Fruit fly (Drosophila melanogaster) whole organism, embryonic: ENCODE measurements around the gene MtnC.

ENCODE experiments used
- Bdp1 ChIP-seq: fragments of 200-800 bp; sonication (Bioruptor generic); optimal IDR thresholded peaks from 3 replicates; lab custom pipeline; 2016; ENCODE audit warnings: missing biosample characterization, missing genetic modification characterization
- Bgb ChIP-seq: fragments of 200-800 bp; sonication (Bioruptor generic); IDR thresholded peaks from 2 replicates; pipeline ENCODE4 v1.3.6; 2022; ENCODE audit warnings: missing biosample characterization, missing genetic modification characterization; ENCODE audit not compliant: partially characterized antibody
- CG10543 ChIP-seq: fragments of 200-800 bp; sonication (Bioruptor generic); optimal IDR thresholded peaks from 3 replicates; lab custom pipeline; 2017; ENCODE audit warnings: missing biosample characterization, mild to moderate bottlenecking, missing genetic modification characterization, moderate library complexity
- CG14965 ChIP-seq: fragments of 200-800 bp; sonication (Bioruptor generic); optimal IDR thresholded peaks from 2 replicates; lab custom pipeline; 2016; ENCODE audit warnings: missing biosample characterization, missing genetic modification characterization, borderline replicate concordance
- CG17186 ChIP-seq: fragments of 200-800 bp; sonication (Bioruptor generic); optimal IDR thresholded peaks from 3 replicates; lab custom pipeline; 2017; ENCODE audit warnings: missing biosample characterization, missing genetic modification reagents, missing genetic modification characterization
- CG1792 ChIP-seq: fragments of 200-800 bp; sonication (Bioruptor generic); optimal IDR thresholded peaks from 2 replicates; lab custom pipeline; 2016; ENCODE audit warnings: missing biosample characterization, missing genetic modification characterization
- CG18262 ChIP-seq: fragments of 200-800 bp; optimal IDR thresholded peaks from 3 replicates; lab custom pipeline; 2019; ENCODE audit warnings: missing biosample characterization, mild to moderate bottlenecking, missing genetic modification characterization, moderate library complexity
- CG1832 ChIP-seq: fragments of 200-800 bp; sonication (Bioruptor generic); optimal IDR thresholded peaks from 2 replicates; lab custom pipeline; 2017; ENCODE audit warnings: missing biosample characterization, mild to moderate bottlenecking, missing genetic modification characterization, inconsistent platforms
- CG18599 ChIP-seq: fragments of 200-800 bp; sonication (Bioruptor generic); optimal IDR thresholded peaks from 3 replicates; lab custom pipeline; 2017; ENCODE audit warnings: missing biosample characterization, missing genetic modification characterization, mild to moderate bottlenecking, moderate library complexity, missing genetic modification reagents
- CG2199 ChIP-seq: fragments of 200-800 bp; sonication (Bioruptor generic); IDR thresholded peaks from 3 replicates; pipeline ENCODE4 v1.3.6; 2022; ENCODE audit warnings: missing biosample characterization, missing genetic modification characterization
- CG30020 ChIP-seq: fragments of 200-800 bp; optimal IDR thresholded peaks from 2 replicates; lab custom pipeline; 2019; ENCODE audit warnings: missing biosample characterization, mild to moderate bottlenecking, missing genetic modification characterization, moderate library complexity
- CG30431 ChIP-seq: fragments of 200-800 bp; sonication (Bioruptor generic); optimal IDR thresholded peaks from 2 replicates; lab custom pipeline; 2017; ENCODE audit warnings: missing biosample characterization, missing genetic modification characterization
- CG3065 ChIP-seq: fragments of 200-800 bp; sonication (Bioruptor generic); optimal IDR thresholded peaks from 2 replicates; lab custom pipeline; 2016; ENCODE audit warnings: missing biosample characterization, missing genetic modification characterization
- CG31388 ChIP-seq: fragments of 200-800 bp; sonication (Bioruptor generic); optimal IDR thresholded peaks from 2 replicates; lab custom pipeline; 2016; ENCODE audit warnings: missing biosample characterization, missing genetic modification characterization
- CG34224 ChIP-seq: fragments of 200-800 bp; sonication (Bioruptor generic); IDR thresholded peaks from 3 replicates; pipeline ENCODE4 v1.3.6; 2022; ENCODE audit warnings: missing biosample characterization, missing genetic modification characterization; ENCODE audit not compliant: partially characterized antibody
- CG3838 ChIP-seq: fragments of 200-800 bp; sonication (Bioruptor generic); optimal IDR thresholded peaks from 3 replicates; lab custom pipeline; 2016; ENCODE audit warnings: missing biosample characterization, missing genetic modification characterization
- CG4730 ChIP-seq: fragments of 200-800 bp; sonication (Bioruptor generic); IDR thresholded peaks from 2 replicates; pipeline ENCODE4 v1.3.6; 2022; ENCODE audit warnings: missing biosample characterization, missing genetic modification characterization
- CG4820 ChIP-seq: fragments of 200-800 bp; sonication (Bioruptor generic); optimal IDR thresholded peaks from 3 replicates; lab custom pipeline; 2016; ENCODE audit warnings: missing biosample characterization, missing genetic modification characterization
- CG6854 ChIP-seq: fragments of 200-800 bp; sonication (Bioruptor generic); optimal IDR thresholded peaks from 3 replicates; lab custom pipeline; 2017; ENCODE audit warnings: missing biosample characterization, mild to moderate bottlenecking, missing genetic modification characterization
- CG7786 ChIP-seq: fragments of 200-800 bp; sonication (Bioruptor generic); optimal IDR thresholded peaks from 2 replicates; lab custom pipeline; 2016; ENCODE audit warnings: missing biosample characterization, missing genetic modification characterization
- Drgx ChIP-seq: fragments of 200-800 bp; sonication (Bioruptor generic); IDR thresholded peaks from 2 replicates; pipeline ENCODE4 v1.3.6; 2022; ENCODE audit warnings: missing biosample characterization, missing genetic modification characterization
- Fer1 ChIP-seq: fragments of 200-800 bp; sonication (Bioruptor generic); optimal IDR thresholded peaks from 2 replicates; lab custom pipeline; 2017; ENCODE audit warnings: missing biosample characterization, mild to moderate bottlenecking, missing genetic modification characterization
- GATAe ChIP-seq: fragments of 200-800 bp; sonication (Bioruptor generic); conservative IDR thresholded peaks from 2 replicates; pipeline ENCODE4 v1.3.6; 2022; ENCODE audit warnings: missing biosample characterization, missing genetic modification characterization
- Gug ChIP-seq: fragments of 200-800 bp; sonication (Bioruptor generic); IDR thresholded peaks from 4 replicates; pipeline ENCODE4 v1.3.6; 2022; ENCODE audit warnings: missing biosample characterization, missing genetic modification characterization
- HLH54F ChIP-seq: fragments of 200-800 bp; sonication (Bioruptor generic); optimal IDR thresholded peaks from 3 replicates; lab custom pipeline; 2016; ENCODE audit warnings: missing biosample characterization, missing genetic modification characterization
- NfI ChIP-seq: fragments of 200-800 bp; sonication (Bioruptor generic); optimal IDR thresholded peaks from 3 replicates; lab custom pipeline; 2018; ENCODE audit warnings: missing biosample characterization, mild to moderate bottlenecking, missing genetic modification characterization, moderate library complexity
- Pdp1 ChIP-seq, 2 experiments: fragments of 200-800 bp; sonication (Bioruptor generic); optimal IDR thresholded peaks; 3 replicates each; lab custom pipeline; 2016; ENCODE audit warnings: missing biosample characterization in 2 of 2, missing genetic modification characterization in 2 of 2, mild to moderate bottlenecking in 1 of 2, moderate library complexity in 1 of 2
- TFAM ChIP-seq: fragments of 200-800 bp; sonication (Bioruptor generic); optimal IDR thresholded peaks from 2 replicates; lab custom pipeline; 2017; ENCODE audit warnings: missing biosample characterization, missing genetic modification characterization, inconsistent platforms
- Usf ChIP-seq: fragments of 200-800 bp; sonication (Bioruptor generic); optimal IDR thresholded peaks from 2 replicates; lab custom pipeline; 2017; ENCODE audit warnings: missing genotype, missing biosample characterization, missing genetic modification characterization
- bbx ChIP-seq: fragments of 200-800 bp; sonication (Bioruptor generic); IDR thresholded peaks from 2 replicates; pipeline ENCODE4 v1.3.6; 2022; ENCODE audit warnings: missing biosample characterization, missing genetic modification characterization; ENCODE audit not compliant: partially characterized antibody
- bigmax ChIP-seq: fragments of 200-800 bp; sonication (Bioruptor generic); optimal IDR thresholded peaks from 2 replicates; lab custom pipeline; 2018; ENCODE audit warnings: missing biosample characterization, mild to moderate bottlenecking, missing genetic modification characterization
- cad ChIP-seq: fragments of >200 bp; optimal IDR thresholded peaks from 2 replicates; lab custom pipeline; 2017; ENCODE audit warnings: missing biosample characterization, missing genetic modification characterization
- chif ChIP-seq, 2 experiments: fragments of 200-800 bp; sonication (Bioruptor generic); optimal IDR thresholded peaks; 3 replicates each; lab custom pipeline; 2016; ENCODE audit warnings: missing biosample characterization in 2 of 2, missing genetic modification characterization in 2 of 2
- dan ChIP-seq: fragments of 200-800 bp; sonication (Bioruptor generic); IDR thresholded peaks from 2 replicates; pipeline ENCODE4 v1.3.6; 2022; ENCODE audit warnings: missing biosample characterization, missing genetic modification characterization
- dm ChIP-seq: fragments of 200-800 bp; sonication (Bioruptor generic); optimal IDR thresholded peaks from 3 replicates; lab custom pipeline; 2016; ENCODE audit warnings: missing biosample characterization, missing genetic modification characterization
- dmrt11E ChIP-seq: fragments of 200-800 bp; sonication (Bioruptor generic); optimal IDR thresholded peaks from 3 replicates; lab custom pipeline; 2018; ENCODE audit warnings: missing biosample characterization, mild to moderate bottlenecking, missing genetic modification characterization, moderate library complexity
- ewg ChIP-seq: fragments of 200-800 bp; sonication (Bioruptor generic); optimal IDR thresholded peaks from 3 replicates; lab custom pipeline; 2017; ENCODE audit warnings: mild to moderate bottlenecking, missing biosample characterization, missing genetic modification reagents, missing genetic modification characterization
- grau ChIP-seq: fragments of 200-800 bp; optimal IDR thresholded peaks from 3 replicates; lab custom pipeline; 2019; ENCODE audit warnings: missing biosample characterization, mild to moderate bottlenecking, missing genetic modification characterization, moderate library complexity
- gro ChIP-seq: fragments of 200-800 bp; sonication (Bioruptor generic); optimal IDR thresholded peaks from 2 replicates; lab custom pipeline; 2016; ENCODE audit warnings: missing biosample characterization, missing genetic modification characterization
- h ChIP-seq: fragments of >200 bp; optimal IDR thresholded peaks from 2 replicates; lab custom pipeline; 2017
- ham ChIP-seq: fragments of 200-800 bp; sonication (Bioruptor generic); IDR thresholded peaks from 2 replicates; pipeline ENCODE4 v1.3.6; 2022; ENCODE audit warnings: missing biosample characterization, missing genetic modification characterization
- insv ChIP-seq, 2 experiments: fragments of 200-800 bp; sonication (Bioruptor generic); optimal IDR thresholded peaks; 3 replicates each; lab custom pipeline; 2016 to 2018; ENCODE audit warnings: missing biosample characterization in 2 of 2, missing genetic modification characterization in 2 of 2
- inv ChIP-seq: fragments of 200-800 bp; sonication (Bioruptor generic); IDR thresholded peaks from 2 replicates; pipeline ENCODE4 v1.3.6; 2022; ENCODE audit warnings: missing biosample characterization, missing genetic modification characterization; ENCODE audit not compliant: partially characterized antibody
- kah ChIP-seq: fragments of 200-800 bp; sonication (Bioruptor generic); optimal IDR thresholded peaks from 2 replicates; lab custom pipeline; 2018; ENCODE audit warnings: missing biosample characterization, mild to moderate bottlenecking, missing genetic modification characterization
- oc ChIP-seq: fragments of 200-800 bp; sonication (Bioruptor generic); optimal IDR thresholded peaks from 2 replicates; lab custom pipeline; 2018; ENCODE audit warnings: missing biosample characterization, mild to moderate bottlenecking, missing genetic modification characterization, moderate library complexity
- sim ChIP-seq: fragments of 200-800 bp; sonication (Bioruptor generic); IDR thresholded peaks from 2 replicates; pipeline ENCODE4 v1.3.6; 2022; ENCODE audit warnings: missing biosample characterization, missing genetic modification characterization
- sima ChIP-seq: fragments of 200-800 bp; sonication (Bioruptor generic); optimal IDR thresholded peaks from 2 replicates; lab custom pipeline; 2016; ENCODE audit warnings: missing biosample characterization, missing genetic modification characterization
- stwl ChIP-seq: fragments of 200-800 bp; sonication (Bioruptor generic); optimal IDR thresholded peaks from 3 replicates; lab custom pipeline; 2018; ENCODE audit warnings: missing biosample characterization, mild to moderate bottlenecking, missing genetic modification characterization, moderate library complexity
- tin ChIP-seq: fragments of 200-800 bp; sonication (Bioruptor generic); optimal IDR thresholded peaks from 3 replicates; lab custom pipeline; 2016; ENCODE audit warnings: missing biosample characterization, missing genetic modification characterization
- tna ChIP-seq: fragments of 200-800 bp; sonication (Bioruptor generic); IDR thresholded peaks from 2 replicates; pipeline ENCODE4 v1.3.6; 2022; ENCODE audit warnings: missing biosample characterization, missing genetic modification characterization; ENCODE audit not compliant: partially characterized antibody
- unc-4 ChIP-seq: fragments of 200-800 bp; sonication (Bioruptor generic); IDR thresholded peaks from 2 replicates; pipeline ENCODE4 v1.3.6; 2022; ENCODE audit warnings: missing biosample characterization, missing genetic modification characterization; ENCODE audit not compliant: partially characterized antibody
- unpg ChIP-seq: fragments of 200-800 bp; sonication (Bioruptor generic); optimal IDR thresholded peaks from 3 replicates; lab custom pipeline; 2018; ENCODE audit warnings: missing biosample characterization, mild to moderate bottlenecking, missing genetic modification characterization, moderate library complexity

Gene MtnC

dm6 chr3R:20312838-20313237, 47.3 kb upstream of the MtnC start (continued):
- TF ChIP-seq HLH54F (GFP tag; lab: Kevin White, UChicago), result no peak
- no peak for TF ChIP-seq TFAM (GFP tag; lab: Kevin White, UChicago)
- TF ChIP-seq cad, result no peak
- TF ChIP-seq CG4820 (GFP tag; lab: Kevin White, UChicago), result peak; percentile 30
- TF ChIP-seq CG30020 (tag; lab: Kevin White, UChicago), result no peak
- no peak for TF ChIP-seq h
- no peak for TF ChIP-seq oc (tag; lab: Kevin White, UChicago)
- TF ChIP-seq CG2199 (GFP tag; lab: Robert Waterston, UW), result no peak
- TF ChIP-seq bbx (GFP tag; lab: Robert Waterston, UW), result no peak
- no peak for TF ChIP-seq Bgb (GFP tag; lab: Robert Waterston, UW)
- TF ChIP-seq NfI (GFP tag; lab: Kevin White, UChicago), result no peak
- TF ChIP-seq tna (GFP tag; lab: Robert Waterston, UW), result no peak
- TF ChIP-seq CG18262, result peak; percentile 47
- TF ChIP-seq unpg (GFP tag; lab: Kevin White, UChicago), result no peak
- peak; percentile 52 for TF ChIP-seq Fer1 (GFP tag; lab: Kevin White, UChicago)
- no peak for TF ChIP-seq CG31388 (GFP tag; lab: Kevin White, UChicago)
- TF ChIP-seq CG17186 (GFP tag; lab: Kevin White, UChicago), result no peak
- no peak for TF ChIP-seq Usf (GFP tag; lab: Kevin White, UChicago)
- no peak for TF ChIP-seq dm (GFP tag; lab: Kevin White, UChicago)
- TF ChIP-seq CG18599, result peak; percentile 79
- TF ChIP-seq Bdp1, result no peak
- peak; percentile 39 for TF ChIP-seq gro
- TF ChIP-seq CG7786 (GFP tag; lab: Kevin White, UChicago), result no peak
- no peak for TF ChIP-seq CG6854
- TF ChIP-seq GATAe (GFP tag; lab: Robert Waterston, UW), result no peak
- TF ChIP-seq ham, result no peak
- TF ChIP-seq ewg, result no peak
- no peak for TF ChIP-seq inv (GFP tag; lab: Robert Waterston, UW)
- TF ChIP-seq CG1832 (GFP tag; lab: Kevin White, UChicago), result no peak
- TF ChIP-seq kah (GFP tag; lab: Kevin White, UChicago), result no peak
- TF ChIP-seq CG34224 (GFP tag; lab: Robert Waterston, UW), result no peak
- no peak for TF ChIP-seq bigmax (GFP tag; lab: Kevin White, UChicago)
- peak; percentile 48 for TF ChIP-seq CG4730
- TF ChIP-seq chif (GFP tag; optimal IDR thresholded peaks at IDR 0.05; lab: Kevin White, UChicago), result no peak
- TF ChIP-seq dmrt11E, result no peak
- TF ChIP-seq sim (GFP tag; lab: Robert Waterston, UW), result no peak
- no peak for TF ChIP-seq dan (GFP tag; lab: Robert Waterston, UW)
- TF ChIP-seq sima (GFP tag; lab: Kevin White, UChicago), result no peak
- no peak for TF ChIP-seq CG3838 (GFP tag; lab: Kevin White, UChicago)
- no peak for TF ChIP-seq CG30431
- TF ChIP-seq grau (tag; lab: Kevin White, UChicago), result peak; percentile 24
- TF ChIP-seq stwl (tag; lab: Kevin White, UChicago), result no peak
- TF ChIP-seq CG3065 (GFP tag; lab: Kevin White, UChicago), result no peak
- no peak for TF ChIP-seq insv (GFP tag; optimal IDR thresholded peaks at IDR 0.05; lab: Kevin White, UChicago)
- TF ChIP-seq unc-4 (GFP tag; lab: Robert Waterston, UW), result no peak
- no peak for TF ChIP-seq CG14965
- peak; percentile 10 for TF ChIP-seq tin (GFP tag; lab: Kevin White, UChicago)
- peak; percentile 31 to 33 for TF ChIP-seq Pdp1 (GFP tag; optimal IDR thresholded peaks at IDR 0.05; lab: Kevin White, UChicago)
- peak; percentile 1 for TF ChIP-seq CG10543 (GFP tag; lab: Kevin White, UChicago)
- TF ChIP-seq Gug (GFP tag; lab: Robert Waterston, UW), result peak; percentile 52; the same call in 1 of the 4 replicates
- no peak for TF ChIP-seq CG1792 (GFP tag; lab: Kevin White, UChicago)
- TF ChIP-seq Drgx, result peak; percentile 85
